Fruit fly (Drosophila melanogaster) whole organism, pupa: ENCODE results near the gene Imp.

Experiments used
- CG10348 ChIP-seq: fragments of 200-800 bp; sonication (Bioruptor generic); IDR thresholded peaks from 2 replicates; pipeline ENCODE4 v1.3.6; 2022; ENCODE audit warnings: missing biosample characterization, missing genetic modification characterization
- CG12605 ChIP-seq: fragments of 200-800 bp; sonication (Bioruptor generic); IDR thresholded peaks from 2 replicates; pipeline ENCODE4 v1.3.6; 2022; ENCODE audit warnings: missing biosample characterization, missing genetic modification characterization
- CG13204 ChIP-seq: fragments of 200-800 bp; sonication (Bioruptor generic); optimal IDR thresholded peaks from 2 replicates; lab custom pipeline; 2018; ENCODE audit warnings: missing biosample characterization, mild to moderate bottlenecking, missing genetic modification characterization, moderate library complexity
- CG14655 ChIP-seq: fragments of 200-800 bp; sonication (Bioruptor generic); optimal IDR thresholded peaks from 3 replicates; lab custom pipeline; 2017; ENCODE audit warnings: mild to moderate bottlenecking, missing biosample characterization, missing genetic modification reagents, missing genetic modification characterization
- CG15710 ChIP-seq: fragments of 200-800 bp; sonication (Bioruptor generic); optimal IDR thresholded peaks from 2 replicates; lab custom pipeline; 2018; ENCODE audit warnings: missing biosample characterization, mild to moderate bottlenecking, missing genetic modification characterization, moderate library complexity
- CG17806 ChIP-seq: fragments of 200-800 bp; sonication (Bioruptor generic); optimal IDR thresholded peaks from 2 replicates; lab custom pipeline; 2018; ENCODE audit warnings: missing biosample characterization, mild to moderate bottlenecking, missing genetic modification characterization, moderate library complexity
- CG32121 ChIP-seq: fragments of 200-800 bp; sonication (Bioruptor generic); IDR thresholded peaks from 2 replicates; pipeline ENCODE4 v1.3.6; 2022; ENCODE audit warnings: missing biosample characterization, missing genetic modification characterization
- CG34367 ChIP-seq: fragments of 200-800 bp; sonication (Bioruptor generic); optimal IDR thresholded peaks from 2 replicates; lab custom pipeline; 2018; ENCODE audit warnings: missing biosample characterization, mild to moderate bottlenecking, missing genetic modification characterization
- CG4496 ChIP-seq: fragments of 200-800 bp; sonication (Bioruptor generic); IDR thresholded peaks from 3 replicates; pipeline ENCODE4 v1.3.6; 2022; ENCODE audit warnings: missing biosample characterization, missing genetic modification characterization
- CG8159 ChIP-seq: fragments of 200-800 bp; sonication (Bioruptor generic); optimal IDR thresholded peaks from 3 replicates; lab custom pipeline; 2018; ENCODE audit warnings: missing biosample characterization, mild to moderate bottlenecking, missing genetic modification characterization, moderate library complexity
- CG8301 ChIP-seq: fragments of 200-800 bp; sonication (Bioruptor generic); optimal IDR thresholded peaks from 2 replicates; lab custom pipeline; 2018; ENCODE audit warnings: missing biosample characterization, mild to moderate bottlenecking, missing genetic modification characterization
- CG9948 ChIP-seq: fragments of 200-800 bp; sonication (Bioruptor generic); optimal IDR thresholded peaks from 2 replicates; lab custom pipeline; 2018; ENCODE audit warnings: missing biosample characterization, mild to moderate bottlenecking, missing genetic modification characterization, moderate library complexity
- D1 ChIP-seq: fragments of 200-800 bp; sonication (Bioruptor generic); optimal IDR thresholded peaks from 2 replicates; lab custom pipeline; 2018; ENCODE audit warnings: missing biosample characterization, mild to moderate bottlenecking, missing genetic modification characterization, moderate library complexity
- EcR ChIP-seq: fragments of 200-800 bp; sonication (Bioruptor generic); optimal IDR thresholded peaks from 3 replicates; lab custom pipeline; 2019; ENCODE audit warnings: missing biosample characterization, missing genetic modification characterization, mild to moderate bottlenecking, moderate library complexity, missing genetic modification reagents
- Ets98B ChIP-seq: fragments of 200-800 bp; sonication (Bioruptor generic); IDR thresholded peaks from 2 replicates; pipeline ENCODE4 v1.3.6; 2022; ENCODE audit warnings: missing biosample characterization, missing genetic modification characterization
- Pif1A ChIP-seq: fragments of 200-800 bp; sonication (Bioruptor generic); optimal IDR thresholded peaks from 3 replicates; lab custom pipeline; 2016; ENCODE audit warnings: missing biosample characterization, missing genetic modification characterization
- Pif1B ChIP-seq: fragments of 200-800 bp; sonication (Bioruptor generic); optimal IDR thresholded peaks from 3 replicates; lab custom pipeline; 2016; ENCODE audit warnings: missing biosample characterization, missing genetic modification characterization
- Snoo ChIP-seq: fragments of 200-800 bp; sonication (Bioruptor generic); optimal IDR thresholded peaks from 3 replicates; lab custom pipeline; 2017; ENCODE audit warnings: missing biosample characterization, mild to moderate bottlenecking, missing genetic modification characterization, inconsistent platforms
- fd96Ca ChIP-seq: fragments of 200-800 bp; sonication (Bioruptor generic); IDR thresholded peaks from 3 replicates; pipeline ENCODE4 v1.3.6; 2022; ENCODE audit warnings: missing biosample characterization, missing genetic modification characterization
- gl ChIP-seq: fragments of 200-800 bp; sonication (Bioruptor generic); optimal IDR thresholded peaks from 2 replicates; lab custom pipeline; 2018; ENCODE audit warnings: missing biosample characterization, mild to moderate bottlenecking, missing genetic modification characterization
- rn ChIP-seq: fragments of 200-800 bp; sonication (Bioruptor generic); IDR thresholded peaks from 2 replicates; pipeline ENCODE4 v1.3.6; 2022; ENCODE audit warnings: missing biosample characterization, missing genetic modification characterization

Gene Imp

DNA sequence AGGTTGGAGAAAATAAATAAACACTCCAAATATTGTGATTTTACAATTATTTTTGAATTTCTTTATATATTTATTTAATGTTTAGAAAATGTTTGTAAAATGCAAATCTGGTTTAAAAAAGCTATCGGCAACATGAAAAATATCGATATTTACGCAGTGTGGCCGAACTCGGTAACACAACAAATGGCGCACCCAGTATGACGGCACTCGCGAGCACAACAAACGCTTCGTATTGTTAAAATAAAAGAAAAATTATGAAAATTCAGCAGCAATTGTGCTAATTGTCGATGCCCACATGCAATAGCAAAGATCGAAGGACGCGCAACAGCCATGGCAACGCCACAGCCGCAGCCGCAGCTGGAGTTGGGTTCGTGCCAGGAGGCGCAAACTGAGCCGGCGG, 24.5 kb upstream of the Imp start, which contains the start of gene CG2202:
TSS of gene CG2202 (plus strand) at position 193 of the 400 bp plus-strand sequence.
- no peak for TF ChIP-seq Pif1A
- TF ChIP-seq CG32121 (GFP tag; lab: Robert Waterston, UW) = no peak

DNA sequence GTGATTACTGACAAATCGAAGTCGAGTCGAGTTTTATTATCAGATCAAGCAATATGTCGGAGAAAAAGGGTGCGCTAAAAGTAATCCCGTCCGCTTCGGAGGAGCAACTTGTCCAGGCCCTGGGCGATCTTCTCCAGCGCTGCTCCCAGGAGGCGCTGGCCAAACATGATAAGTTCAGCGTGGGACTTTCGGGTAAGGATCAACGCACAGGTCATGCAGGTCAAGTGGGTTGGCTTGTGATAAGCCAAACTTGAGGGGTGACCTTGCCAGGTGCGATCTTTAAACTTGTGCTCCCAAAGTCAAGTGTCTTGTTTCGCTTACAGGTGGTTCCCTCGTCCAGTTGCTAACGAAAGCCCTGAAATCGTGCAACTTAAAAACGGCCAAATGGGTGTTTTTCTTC, 23.4 kb upstream of the Imp start:
- TF ChIP-seq Ets98B (GFP tag; lab: Robert Waterston, UW) = no peak
- no peak for TF ChIP-seq CG34367 (tag; lab: Kevin White, UChicago)

DNA sequence GAGAGGGAATG, 23.2 kb upstream of the Imp start, which contains the start of gene Pgls:
TSS of gene Pgls (plus strand) at position 3 of the 11 bp plus-strand sequence.
- TF ChIP-seq CG13204 (no peak), CG14655 (GFP tag; lab: Kevin White, UChicago) (no peak), CG15710 (tag; lab: Kevin White, UChicago) (no peak), CG10348 (GFP tag; lab: Robert Waterston, UW) (no peak), fd96Ca (no peak), Snoo (tag; lab: Kevin White, UChicago) (no peak), D1 (tag; lab: Kevin White, UChicago) (no peak)
- TF ChIP-seq, all 21 proteins: peak for 0

DNA sequence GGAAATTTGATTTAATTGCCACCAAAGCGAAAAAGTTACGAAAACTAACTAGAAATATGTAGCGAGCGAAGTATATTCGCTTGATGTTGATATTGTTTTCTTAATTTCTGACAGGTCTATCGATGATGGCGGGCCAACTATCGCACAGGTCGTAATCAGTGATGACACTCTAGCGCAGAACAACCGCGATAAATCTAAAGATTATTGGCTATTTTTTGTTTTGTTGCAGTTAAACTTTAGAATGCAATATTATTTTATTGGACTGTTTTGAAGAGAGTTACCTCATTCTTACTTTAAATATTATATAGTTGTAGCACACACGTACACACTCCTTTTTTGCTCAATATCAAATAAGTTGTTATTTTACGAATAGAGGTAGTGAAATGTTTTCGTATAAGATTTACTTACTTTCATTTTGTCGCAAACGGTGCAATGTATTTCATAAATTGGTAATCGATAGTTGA, 22.9 kb upstream of the Imp start, which contains the start of gene sbr:
TSS of gene sbr (minus strand) at position 121 of the 464 bp plus-strand sequence.
- TF ChIP-seq CG15710 (tag; lab: Kevin White, UChicago) (no peak), CG4496 (GFP tag; lab: Robert Waterston, UW) (no peak), fd96Ca (0 out of 3 replicates have a peak, but pooled peaks have one; percentile 10)

- TF ChIP-seq CG15710 (tag; lab: Kevin White, UChicago) = no peak
These were observed 21.2 kb upstream of the Imp start for dm6 chrX:10845256-10845655.

dm6 chrX:10844807-10845206, 20.7 kb upstream of the Imp start, which contains the start of gene CG32669:
TSS of gene CG32669 (minus strand) at chrX:10845081.
- no peak for TF ChIP-seq CG4496 (GFP tag; lab: Robert Waterston, UW)
- TF ChIP-seq CG32121 (GFP tag; lab: Robert Waterston, UW) = no peak
- no peak for TF ChIP-seq CG13204
- TF ChIP-seq Pif1A = no peak
- no peak for TF ChIP-seq CG17806 (tag; lab: Kevin White, UChicago)
- no peak for TF ChIP-seq CG10348 (GFP tag; lab: Robert Waterston, UW)
- TF ChIP-seq CG12605 = no peak
- no peak for TF ChIP-seq CG8159 (tag; lab: Kevin White, UChicago)
- no peak for TF ChIP-seq CG14655 (GFP tag; lab: Kevin White, UChicago)
- no peak for TF ChIP-seq rn (GFP tag; lab: Robert Waterston, UW)
- no peak for TF ChIP-seq CG8301
- TF ChIP-seq CG9948 (tag; lab: Kevin White, UChicago) = no peak
- no peak for TF ChIP-seq CG15710 (tag; lab: Kevin White, UChicago)
- no peak for TF ChIP-seq EcR (GFP tag; lab: Kevin White, UChicago)
- TF ChIP-seq fd96Ca = no peak
- no peak for TF ChIP-seq D1 (tag; lab: Kevin White, UChicago)

dm6 chrX:10841717-10842255, 17.7 kb upstream of the Imp start, which contains the start of gene CG15209:
TSS of gene CG15209 (plus strand) at chrX:10842205.
- TF ChIP-seq CG14655 (GFP tag; lab: Kevin White, UChicago) (no peak), CG10348 (GFP tag; lab: Robert Waterston, UW) (no peak), CG15710 (tag; lab: Kevin White, UChicago) (no peak), CG4496 (GFP tag; lab: Robert Waterston, UW) (0 out of 3 replicates have a peak, but pooled peaks have one; percentile 9), CG8301 (no peak)

- TF ChIP-seq EcR (GFP tag; lab: Kevin White, UChicago) (peak; percentile 0), CG8159 (tag; lab: Kevin White, UChicago) (no peak)
These were observed 17.0 kb upstream of the Imp start for dm6 chrX:10840892-10841564.

- no peak for TF ChIP-seq CG12605
- no peak for TF ChIP-seq CG8159 (tag; lab: Kevin White, UChicago)
- no peak for TF ChIP-seq CG17806 (tag; lab: Kevin White, UChicago)
- TF ChIP-seq EcR (GFP tag; lab: Kevin White, UChicago) = no peak
- no peak for TF ChIP-seq CG10348 (GFP tag; lab: Robert Waterston, UW)
- TF ChIP-seq Pif1B (GFP tag; lab: Kevin White, UChicago) = no peak
- TF ChIP-seq gl = no peak
- no peak for TF ChIP-seq CG32121 (GFP tag; lab: Robert Waterston, UW)
- TF ChIP-seq CG13204 = no peak
- no peak for TF ChIP-seq CG8301
- no peak for TF ChIP-seq CG14655 (GFP tag; lab: Kevin White, UChicago)
- TF ChIP-seq fd96Ca = no peak
- no peak for TF ChIP-seq CG15710 (tag; lab: Kevin White, UChicago)
- TF ChIP-seq Ets98B (GFP tag; lab: Robert Waterston, UW) = no peak
- no peak for TF ChIP-seq CG34367 (tag; lab: Kevin White, UChicago)
- no peak for TF ChIP-seq CG9948 (tag; lab: Kevin White, UChicago)
These were observed 14.9 kb upstream of the Imp start, which contains the start of gene CG15210 for dm6 chrX:10838962-10839361. TSS of gene CG15210 (plus strand) at chrX:10839230.
